Fruit fly (Drosophila melanogaster) whole organism, embryonic: Measurements from ENCODE around the gene Tsf2.

Source experiments
- Asciz ChIP-seq: fragments of 200-800 bp; sonication (Bioruptor generic); optimal IDR thresholded peaks from 2 replicates; lab custom pipeline; 2017; ENCODE audit warnings: missing biosample characterization, mild to moderate bottlenecking, missing genetic modification characterization, missing genetic modification reagents
- Atf-2 ChIP-seq: fragments of 200-800 bp; sonication (Bioruptor generic); optimal IDR thresholded peaks from 2 replicates; lab custom pipeline; 2016; ENCODE audit warnings: missing biosample characterization, missing genetic modification characterization
- Bgb ChIP-seq: fragments of 200-800 bp; sonication (Bioruptor generic); IDR thresholded peaks from 2 replicates; pipeline ENCODE4 v1.3.6; 2022; ENCODE audit warnings: missing biosample characterization, missing genetic modification characterization; ENCODE audit not compliant: partially characterized antibody
- Bteb2 ChIP-seq: fragments of 200-800 bp; sonication (Bioruptor generic); optimal IDR thresholded peaks from 2 replicates; lab custom pipeline; 2016; ENCODE audit warnings: missing biosample characterization, missing genetic modification characterization
- CG10366 ChIP-seq: fragments of 200-800 bp; sonication (Bioruptor generic); IDR thresholded peaks from 2 replicates; pipeline ENCODE4 v1.3.6; 2022; ENCODE audit warnings: missing biosample characterization, missing genetic modification characterization
- CG11723 ChIP-seq: fragments of 200-800 bp; sonication (Bioruptor generic); optimal IDR thresholded peaks from 2 replicates; lab custom pipeline; 2017; ENCODE audit warnings: missing biosample characterization, mild to moderate bottlenecking, missing genetic modification characterization
- CG12391 ChIP-seq: fragments of 200-800 bp; sonication (Bioruptor generic); optimal IDR thresholded peaks from 3 replicates; lab custom pipeline; 2018; ENCODE audit warnings: missing biosample characterization, mild to moderate bottlenecking, missing genetic modification characterization, moderate library complexity
- CG14667 ChIP-seq: fragments of 200-800 bp; sonication (Bioruptor generic); IDR thresholded peaks from 2 replicates; pipeline ENCODE4 v1.3.6; 2022; ENCODE audit warnings: missing biosample characterization, missing genetic modification characterization
- CG14965 ChIP-seq: fragments of 200-800 bp; sonication (Bioruptor generic); optimal IDR thresholded peaks from 2 replicates; lab custom pipeline; 2016; ENCODE audit warnings: missing biosample characterization, missing genetic modification characterization, borderline replicate concordance
- CG15696 ChIP-seq: fragments of 200-800 bp; sonication (Bioruptor generic); optimal IDR thresholded peaks from 2 replicates; lab custom pipeline; 2019; ENCODE audit warnings: missing biosample characterization, mild to moderate bottlenecking, missing genetic modification characterization, moderate library complexity
- CG1602 ChIP-seq: fragments of 200-800 bp; sonication (Bioruptor generic); optimal IDR thresholded peaks from 3 replicates; lab custom pipeline; 2016; ENCODE audit warnings: missing biosample characterization, missing genetic modification characterization
- CG17385 ChIP-seq: fragments of 200-800 bp; sonication (Bioruptor generic); optimal IDR thresholded peaks from 3 replicates; lab custom pipeline; 2018; ENCODE audit warnings: missing biosample characterization, mild to moderate bottlenecking, missing genetic modification characterization
- CG1792 ChIP-seq: fragments of 200-800 bp; sonication (Bioruptor generic); optimal IDR thresholded peaks from 2 replicates; lab custom pipeline; 2016; ENCODE audit warnings: missing biosample characterization, missing genetic modification characterization
- CG18599 ChIP-seq: fragments of 200-800 bp; sonication (Bioruptor generic); optimal IDR thresholded peaks from 3 replicates; lab custom pipeline; 2017; ENCODE audit warnings: missing biosample characterization, missing genetic modification characterization, mild to moderate bottlenecking, moderate library complexity, missing genetic modification reagents
- CG30020 ChIP-seq: fragments of 200-800 bp; optimal IDR thresholded peaks from 2 replicates; lab custom pipeline; 2019; ENCODE audit warnings: missing biosample characterization, mild to moderate bottlenecking, missing genetic modification characterization, moderate library complexity
- CG34422 ChIP-seq: fragments of 200-800 bp; sonication (Bioruptor generic); IDR thresholded peaks from 3 replicates; pipeline ENCODE4 v1.3.6; 2022; ENCODE audit warnings: missing biosample characterization, missing genetic modification characterization
- CG4820 ChIP-seq: fragments of 200-800 bp; sonication (Bioruptor generic); optimal IDR thresholded peaks from 3 replicates; lab custom pipeline; 2016; ENCODE audit warnings: missing biosample characterization, missing genetic modification characterization
- CG6175 ChIP-seq: fragments of 200-800 bp; sonication (Bioruptor generic); IDR thresholded peaks from 3 replicates; pipeline ENCODE4 v1.3.6; 2022; ENCODE audit warnings: missing biosample characterization, missing genetic modification characterization
- CG6689 ChIP-seq: fragments of 200-800 bp; sonication (Bioruptor generic); IDR thresholded peaks from 2 replicates; pipeline ENCODE4 v1.3.6; 2022; ENCODE audit warnings: missing biosample characterization, missing genetic modification characterization
- CG7271 ChIP-seq: fragments of 200-800 bp; sonication (Bioruptor generic); optimal IDR thresholded peaks from 2 replicates; lab custom pipeline; 2018; ENCODE audit warnings: missing biosample characterization, mild to moderate bottlenecking, missing genetic modification characterization, moderate library complexity
- CG7928 ChIP-seq: fragments of 200-800 bp; sonication (Bioruptor generic); optimal IDR thresholded peaks from 2 replicates; lab custom pipeline; 2017; ENCODE audit warnings: missing biosample characterization, mild to moderate bottlenecking, missing genetic modification characterization
- CG8924 ChIP-seq: fragments of 200-800 bp; optimal IDR thresholded peaks from 3 replicates; lab custom pipeline; 2019; ENCODE audit warnings: missing biosample characterization, mild to moderate bottlenecking, missing genetic modification characterization, moderate library complexity
- Deaf1 ChIP-seq: fragments of 200-800 bp; optimal IDR thresholded peaks from 3 replicates; lab custom pipeline; 2019; ENCODE audit warnings: missing biosample characterization, mild to moderate bottlenecking, missing genetic modification characterization, moderate library complexity
- Dp ChIP-seq: fragments of 200-800 bp; sonication (Bioruptor generic); optimal IDR thresholded peaks from 2 replicates; lab custom pipeline; 2018; ENCODE audit warnings: missing biosample characterization, mild to moderate bottlenecking, missing genetic modification characterization, moderate library complexity
- E2f1 ChIP-seq: fragments of 200-800 bp; sonication (Bioruptor generic); IDR thresholded peaks from 2 replicates; pipeline ENCODE4 v1.3.6; 2022; ENCODE audit warnings: missing biosample characterization, missing genetic modification characterization
- E2f2 ChIP-seq: fragments of 200-800 bp; sonication (Bioruptor generic); IDR thresholded peaks from 2 replicates; pipeline ENCODE4 v1.3.6; 2022; ENCODE audit warnings: missing biosample characterization, missing genetic modification characterization
- Elba2 ChIP-seq: fragments of 200-800 bp; sonication (Bioruptor generic); optimal IDR thresholded peaks from 3 replicates; lab custom pipeline; 2016; ENCODE audit warnings: missing biosample characterization, missing genetic modification characterization
- H2.0 ChIP-seq: fragments of 200-800 bp; sonication (Bioruptor generic); IDR thresholded peaks from 2 replicates; pipeline ENCODE4 v1.3.6; 2022; ENCODE audit warnings: missing biosample characterization, missing genetic modification characterization
- Hr39 ChIP-seq: fragments of >200 bp; optimal IDR thresholded peaks from 2 replicates; lab custom pipeline; 2017
- Mad ChIP-seq: fragments of 200-800 bp; sonication (Bioruptor generic); optimal IDR thresholded peaks from 2 replicates; lab custom pipeline; 2016; ENCODE audit warnings: missing biosample characterization, missing genetic modification characterization
- PHDP ChIP-seq: fragments of 200-800 bp; sonication (Bioruptor generic); optimal IDR thresholded peaks from 3 replicates; lab custom pipeline; 2018; ENCODE audit warnings: missing biosample characterization, mild to moderate bottlenecking, missing genetic modification characterization, moderate library complexity
- abd-A ChIP-seq: fragments of 200-800 bp; sonication (Bioruptor generic); optimal IDR thresholded peaks from 3 replicates; lab custom pipeline; 2019; ENCODE audit warnings: missing biosample characterization, mild to moderate bottlenecking, missing genetic modification characterization, moderate library complexity
- ac ChIP-seq: fragments of 200-800 bp; sonication (Bioruptor generic); optimal IDR thresholded peaks from 3 replicates; lab custom pipeline; 2017; ENCODE audit warnings: missing biosample characterization, mild to moderate bottlenecking, missing genetic modification characterization
- al ChIP-seq: fragments of 200-800 bp; sonication (Bioruptor generic); IDR thresholded peaks from 2 replicates; pipeline ENCODE4 v1.3.6; 2022; ENCODE audit warnings: missing biosample characterization, missing genetic modification characterization
- aop ChIP-seq: fragments of 200-800 bp; sonication (Bioruptor generic); IDR thresholded peaks from 2 replicates; pipeline ENCODE4 v1.3.6; 2022; ENCODE audit warnings: missing biosample characterization, missing genetic modification characterization
- ap ChIP-seq: fragments of 200-800 bp; sonication (Bioruptor generic); IDR thresholded peaks from 2 replicates; pipeline ENCODE4 v1.3.6; 2022; ENCODE audit warnings: missing biosample characterization, missing genetic modification characterization
- bbx ChIP-seq: fragments of 200-800 bp; sonication (Bioruptor generic); IDR thresholded peaks from 2 replicates; pipeline ENCODE4 v1.3.6; 2022; ENCODE audit warnings: missing biosample characterization, missing genetic modification characterization; ENCODE audit not compliant: partially characterized antibody
- da ChIP-seq: fragments of 200-800 bp; sonication (Bioruptor generic); optimal IDR thresholded peaks from 2 replicates; lab custom pipeline; 2016; ENCODE audit warnings: missing biosample characterization, missing genetic modification characterization
- dati ChIP-seq: fragments of 200-800 bp; sonication (Bioruptor generic); IDR thresholded peaks from 2 replicates; pipeline ENCODE4 v1.3.6; 2022; ENCODE audit warnings: missing biosample characterization, missing genetic modification characterization
- dimm ChIP-seq: fragments of 200-800 bp; sonication (Bioruptor generic); IDR thresholded peaks from 2 replicates; pipeline ENCODE4 v1.3.6; 2022; ENCODE audit warnings: missing biosample characterization, missing genetic modification characterization
- emc ChIP-seq: fragments of 200-800 bp; sonication (Bioruptor generic); optimal IDR thresholded peaks from 2 replicates; lab custom pipeline; 2016; ENCODE audit warnings: missing biosample characterization, missing genetic modification characterization
- fru ChIP-seq: fragments of >200 bp; optimal IDR thresholded peaks from 2 replicates; lab custom pipeline; 2017
- grn ChIP-seq: fragments of 200-800 bp; sonication (Bioruptor generic); optimal IDR thresholded peaks from 3 replicates; lab custom pipeline; 2017; ENCODE audit warnings: missing biosample characterization, missing genetic modification characterization
- nau ChIP-seq: fragments of 200-800 bp; sonication (Bioruptor generic); optimal IDR thresholded peaks from 3 replicates; lab custom pipeline; 2017; ENCODE audit warnings: missing biosample characterization, mild to moderate bottlenecking, missing genetic modification characterization, missing genetic modification reagents
- pzg ChIP-seq: fragments of 200-800 bp; sonication (Bioruptor generic); optimal IDR thresholded peaks from 3 replicates; lab custom pipeline; 2018; ENCODE audit warnings: missing biosample characterization, mild to moderate bottlenecking, missing genetic modification characterization, moderate library complexity
- row ChIP-seq: fragments of 200-800 bp; sonication (Bioruptor generic); IDR thresholded peaks from 3 replicates; pipeline ENCODE4 v1.3.6; 2022; ENCODE audit warnings: missing biosample characterization, missing genetic modification characterization
- salm ChIP-seq: fragments of 200-800 bp; sonication (Bioruptor generic); optimal IDR thresholded peaks from 2 replicates; lab custom pipeline; 2018; ENCODE audit warnings: missing biosample characterization, mild to moderate bottlenecking, missing genetic modification characterization
- slp2 ChIP-seq: fragments of 200-800 bp; sonication (Bioruptor generic); optimal IDR thresholded peaks from 2 replicates; lab custom pipeline; 2016; ENCODE audit warnings: missing biosample characterization, missing genetic modification characterization
- tin ChIP-seq: fragments of 200-800 bp; sonication (Bioruptor generic); optimal IDR thresholded peaks from 3 replicates; lab custom pipeline; 2016; ENCODE audit warnings: missing biosample characterization, missing genetic modification characterization
- tio ChIP-seq: fragments of 200-800 bp; sonication (Bioruptor generic); optimal IDR thresholded peaks from 2 replicates; lab custom pipeline; 2017; ENCODE audit warnings: missing biosample characterization, missing genetic modification characterization, inconsistent platforms
- twi ChIP-seq: fragments of 200-800 bp; optimal IDR thresholded peaks from 2 replicates; lab custom pipeline; 2019; ENCODE audit warnings: missing biosample characterization, mild to moderate bottlenecking, missing genetic modification characterization, moderate library complexity
- zfh1 ChIP-seq: fragments of 200-800 bp; sonication (Bioruptor generic); IDR thresholded peaks from 3 replicates; pipeline ENCODE4 v1.3.6; 2022; ENCODE audit warnings: missing biosample characterization, missing genetic modification characterization

The Tsf2 gene

DNA sequence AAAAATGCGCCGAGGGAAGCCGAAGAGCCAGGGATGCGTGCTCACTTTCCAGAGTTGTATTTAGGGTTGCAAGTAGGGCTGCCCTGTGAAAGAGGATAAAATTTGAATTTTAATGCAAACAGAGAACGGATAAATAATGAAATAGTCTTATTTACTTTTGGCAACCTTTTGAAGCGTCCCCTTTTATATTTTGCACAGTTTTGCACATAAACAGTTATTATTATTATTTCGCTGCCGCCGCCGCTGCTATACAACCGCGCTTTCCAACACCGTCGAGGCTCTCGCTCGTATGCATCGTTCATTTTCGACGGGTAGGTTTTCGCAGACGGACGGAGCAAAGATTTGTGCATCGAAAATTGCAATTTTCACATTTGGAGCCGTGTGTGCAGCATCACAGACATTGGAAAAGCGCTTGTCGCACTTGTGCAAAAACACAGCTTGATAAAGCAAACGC is 18.7 kb downstream of the Tsf2 start, which contains the start of the genes sti and tral (continued):
- TF ChIP-seq bbx (peak; percentile 24; the same call in 1 of the 2 replicates), CG8924 (peak; percentile 75), tin (GFP tag; lab: Kevin White, UChicago) (peak; percentile 95), dimm (0 out of 2 replicates have a peak, but pooled peaks have one; percentile 10), grn (GFP tag; lab: Kevin White, UChicago) (peak; percentile 40), E2f1 (GFP tag; lab: Robert Waterston, UW) (peak; percentile 74), emc (GFP tag; lab: Kevin White, UChicago) (peak; percentile 83), CG6175 (GFP tag; lab: Robert Waterston, UW) (peak; percentile 78), twi (tag; lab: Kevin White, UChicago) (peak; percentile 69), zfh1 (GFP tag; lab: Robert Waterston, UW) (peak; percentile 86), ac (GFP tag; lab: Kevin White, UChicago) (peak; percentile 16), CG34422 (GFP tag; lab: Robert Waterston, UW) (peak; percentile 79; the same call in 2 of the 3 replicates), al (peak; percentile 81), CG14667 (GFP tag; lab: Robert Waterston, UW) (peak; percentile 83), CG10366 (peak; percentile 83), CG11723 (GFP tag; lab: Kevin White, UChicago) (peak; percentile 84), pzg (peak; percentile 93), CG17385 (GFP tag; lab: Kevin White, UChicago) (peak; percentile 80), Asciz (GFP tag; lab: Kevin White, UChicago) (peak; percentile 40), CG7928 (GFP tag; lab: Kevin White, UChicago) (peak; percentile 100), CG4820 (GFP tag; lab: Kevin White, UChicago) (peak; percentile 89), Atf-2 (GFP tag; lab: Kevin White, UChicago) (peak; percentile 87), CG12391 (tag; lab: Kevin White, UChicago) (peak; percentile 90), slp2 (peak; percentile 90), CG14965 (GFP tag; lab: Kevin White, UChicago) (peak; percentile 31), salm (tag; lab: Kevin White, UChicago) (peak; percentile 53), H2.0 (GFP tag; lab: Robert Waterston, UW) (peak; percentile 69), Dp (GFP tag; lab: Kevin White, UChicago) (peak; percentile 96), dati (0 out of 2 replicates have a peak, but pooled peaks have one; percentile 40), CG1602 (GFP tag; lab: Kevin White, UChicago) (peak; percentile 88), CG1792 (GFP tag; lab: Kevin White, UChicago) (peak; percentile 84), Elba2 (GFP tag; lab: Kevin White, UChicago) (peak; percentile 65), Bgb (GFP tag; lab: Robert Waterston, UW) (no peak), Hr39 (lab: Kevin White, UChicago) (peak; percentile 55), ap (GFP tag; lab: Robert Waterston, UW) (peak; percentile 67), Bteb2 (GFP tag; lab: Kevin White, UChicago) (peak; percentile 90), CG30020 (tag; lab: Kevin White, UChicago) (peak; percentile 75), E2f2 (peak; percentile 99), CG6689 (GFP tag; lab: Robert Waterston, UW) (peak; percentile 87), nau (GFP tag; lab: Kevin White, UChicago) (no peak), CG15696 (tag; lab: Kevin White, UChicago) (peak; percentile 79), tio (GFP tag; lab: Kevin White, UChicago) (no peak), aop (GFP tag; lab: Robert Waterston, UW) (0 out of 2 replicates have a peak, but pooled peaks have one; percentile 20), CG7271 (tag; lab: Kevin White, UChicago) (peak; percentile 45), PHDP (tag; lab: Kevin White, UChicago) (peak; percentile 84), row (peak; percentile 88), fru (lab: Kevin White, UChicago) (peak; percentile 38), Mad (GFP tag; lab: Kevin White, UChicago) (peak; percentile 93), CG18599 (peak; percentile 93), Deaf1 (tag; lab: Kevin White, UChicago) (peak; percentile 76), abd-A (tag; lab: Kevin White, UChicago) (no peak), da (GFP tag; lab: Kevin White, UChicago) (peak; percentile 91)
